Fruit fly (Drosophila melanogaster) whole organism, embryonic: ENCODE data around the gene smal.

Experiments used
- Awh ChIP-seq: fragments of 200-800 bp; sonication (Bioruptor generic); IDR thresholded peaks from 2 replicates; pipeline ENCODE4, ENCODE4 v1.3.6; 2022; ENCODE audit warnings: missing biosample characterization, missing genetic modification characterization
- CG10147 ChIP-seq: fragments of 200-800 bp; sonication (Bioruptor generic); optimal IDR thresholded peaks from 2 replicates; lab custom pipeline; 2019; ENCODE audit warnings: missing biosample characterization, mild to moderate bottlenecking, missing genetic modification characterization, moderate library complexity
- CG11696 ChIP-seq: fragments of 200-800 bp; sonication (Bioruptor generic); IDR thresholded peaks from 2 replicates; pipeline ENCODE4 v1.3.6; 2022; ENCODE audit warnings: missing biosample characterization, missing genetic modification characterization
- CG12769 ChIP-seq: fragments of 200-800 bp; sonication (Bioruptor generic); optimal IDR thresholded peaks from 2 replicates; lab custom pipeline; 2019; ENCODE audit warnings: missing biosample characterization, mild to moderate bottlenecking, missing genetic modification characterization, moderate library complexity
- CG13296 ChIP-seq: fragments of 200-800 bp; sonication (Bioruptor generic); optimal IDR thresholded peaks from 3 replicates; lab custom pipeline; 2018; ENCODE audit warnings: missing biosample characterization, mild to moderate bottlenecking, missing genetic modification characterization
- CG14050 ChIP-seq: fragments of 200-800 bp; sonication (Bioruptor generic); IDR thresholded peaks from 3 replicates; pipeline ENCODE4 v1.3.6; 2022; ENCODE audit warnings: missing biosample characterization, missing genetic modification characterization
- CG15514 ChIP-seq: fragments of 200-800 bp; sonication (Bioruptor generic); optimal IDR thresholded peaks from 3 replicates; lab custom pipeline; 2017; ENCODE audit warnings: missing biosample characterization, missing genetic modification characterization, mild to moderate bottlenecking, moderate library complexity, missing genetic modification reagents
- CG16779 ChIP-seq: fragments of 200-800 bp; sonication (Bioruptor generic); IDR thresholded peaks from 2 replicates; pipeline ENCODE4 v1.3.6; 2022; ENCODE audit warnings: missing biosample characterization, missing genetic modification characterization
- CG17912 ChIP-seq: fragments of 200-800 bp; sonication (Bioruptor generic); optimal IDR thresholded peaks from 2 replicates; lab custom pipeline; 2018; ENCODE audit warnings: missing biosample characterization, mild to moderate bottlenecking, missing genetic modification characterization
- CG2199 ChIP-seq: fragments of 200-800 bp; sonication (Bioruptor generic); IDR thresholded peaks from 3 replicates; pipeline ENCODE4 v1.3.6; 2022; ENCODE audit warnings: missing biosample characterization, missing genetic modification characterization
- CG31224 ChIP-seq: fragments of 200-800 bp; sonication (Bioruptor generic); IDR thresholded peaks from 2 replicates; pipeline ENCODE4 v1.3.6; 2022; ENCODE audit warnings: missing biosample characterization, missing genetic modification characterization
- CG33213 ChIP-seq: fragments of 200-800 bp; sonication (Bioruptor generic); optimal IDR thresholded peaks from 3 replicates; lab custom pipeline; 2016; ENCODE audit warnings: missing biosample characterization, missing genetic modification characterization
- CG42726 ChIP-seq: fragments of 200-800 bp; sonication (Bioruptor generic); IDR thresholded peaks from 2 replicates; pipeline ENCODE4 v1.3.6; 2022; ENCODE audit warnings: missing biosample characterization, missing genetic modification characterization; ENCODE audit not compliant: partially characterized antibody
- CG4617 ChIP-seq: fragments of 200-800 bp; sonication (Bioruptor generic); optimal IDR thresholded peaks from 3 replicates; lab custom pipeline; 2016; ENCODE audit warnings: missing biosample characterization, missing genetic modification characterization, borderline replicate concordance
- CG8089 ChIP-seq: fragments of 200-800 bp; sonication (Bioruptor generic); optimal IDR thresholded peaks from 3 replicates; lab custom pipeline; 2016; ENCODE audit warnings: missing biosample characterization, missing genetic modification characterization
- CG8765 ChIP-seq: fragments of 200-800 bp; sonication (Bioruptor generic); IDR thresholded peaks from 2 replicates; pipeline ENCODE4 v1.3.6; 2022; ENCODE audit warnings: missing biosample characterization, missing genetic modification characterization
- Ets65A ChIP-seq: fragments of 200-800 bp; sonication (Bioruptor generic); peaks from one replicate; lab custom pipeline; 2016; ENCODE audit warnings: missing biosample characterization, missing genetic modification characterization
- Ets97D ChIP-seq: fragments of 200-800 bp; sonication (Bioruptor generic); optimal IDR thresholded peaks from 3 replicates; lab custom pipeline; 2016; ENCODE audit warnings: missing biosample characterization, missing genetic modification characterization
- Gsc ChIP-seq: fragments of 200-800 bp; sonication (Bioruptor generic); IDR thresholded peaks from 2 replicates; pipeline ENCODE4 v1.3.6; 2022; ENCODE audit warnings: missing biosample characterization, missing genetic modification characterization
- Jarid2 ChIP-seq: fragments of 200-800 bp; sonication (Bioruptor generic); optimal IDR thresholded peaks from 3 replicates; lab custom pipeline; 2017; ENCODE audit warnings: mild to moderate bottlenecking, missing biosample characterization, missing genetic modification reagents, missing genetic modification characterization
- Lim3 ChIP-seq: fragments of 200-800 bp; sonication (Bioruptor generic); IDR thresholded peaks from 2 replicates; pipeline ENCODE4 v1.3.6; 2022; ENCODE audit warnings: missing biosample characterization, missing genetic modification characterization
- MTF-1 ChIP-seq: fragments of 200-800 bp; sonication (Bioruptor generic); optimal IDR thresholded peaks from 2 replicates; lab custom pipeline; 2018; ENCODE audit warnings: missing biosample characterization, mild to moderate bottlenecking, missing genetic modification characterization, borderline replicate concordance
- Myb ChIP-seq: fragments of 200-800 bp; sonication (Bioruptor generic); optimal IDR thresholded peaks from 2 replicates; lab custom pipeline; 2016; ENCODE audit warnings: missing biosample characterization, missing genetic modification characterization
- Ptx1 ChIP-seq: fragments of 200-800 bp; sonication (Bioruptor generic); IDR thresholded peaks from 2 replicates; pipeline ENCODE4 v1.3.6; 2022; ENCODE audit warnings: missing biosample characterization, missing genetic modification characterization
- Usf ChIP-seq: fragments of 200-800 bp; sonication (Bioruptor generic); optimal IDR thresholded peaks from 2 replicates; lab custom pipeline; 2017; ENCODE audit warnings: missing genotype, missing biosample characterization, missing genetic modification characterization
- al ChIP-seq: fragments of 200-800 bp; sonication (Bioruptor generic); IDR thresholded peaks from 2 replicates; pipeline ENCODE4 v1.3.6; 2022; ENCODE audit warnings: missing biosample characterization, missing genetic modification characterization
- ap ChIP-seq: fragments of 200-800 bp; sonication (Bioruptor generic); IDR thresholded peaks from 2 replicates; pipeline ENCODE4 v1.3.6; 2022; ENCODE audit warnings: missing biosample characterization, missing genetic modification characterization
- bab2 ChIP-seq: fragments of 200-800 bp; sonication (Bioruptor generic); optimal IDR thresholded peaks from 2 replicates; lab custom pipeline; 2016; ENCODE audit warnings: missing biosample characterization, missing genetic modification characterization
- chinmo ChIP-seq: fragments of 200-800 bp; sonication (Bioruptor generic); IDR thresholded peaks from 4 replicates; pipeline ENCODE4 v1.3.6; 2022; ENCODE audit warnings: missing biosample characterization, missing genetic modification characterization; ENCODE audit not compliant: partially characterized antibody
- fd3F ChIP-seq: fragments of 200-800 bp; sonication (Bioruptor generic); optimal IDR thresholded peaks from 2 replicates; lab custom pipeline; 2018; ENCODE audit warnings: missing biosample characterization, mild to moderate bottlenecking, missing genetic modification characterization, moderate library complexity
- hth ChIP-seq: fragments of >200 bp; optimal IDR thresholded peaks from 2 replicates; lab custom pipeline; 2017; ENCODE audit warnings: inconsistent platforms
- lov ChIP-seq, 2 experiments: fragments of 200-800 bp in 1 of 2; fragments of >200 bp in 1 of 2; sonication (Bioruptor generic) in 1 of 2; IDR thresholded peaks in 1 of 2; optimal IDR thresholded peaks in 1 of 2; 2 replicates in 1 of 2; 3 replicates in 1 of 2; pipeline versions ENCODE4 v1.3.6 to Lab custom; 2017 to 2022; ENCODE audit warnings: missing biosample characterization in 1 of 2, missing genetic modification characterization in 1 of 2
- nerfin-2 ChIP-seq: fragments of 200-800 bp; sonication (Bioruptor generic); IDR thresholded peaks from 2 replicates; pipeline ENCODE4 v1.3.6; 2022; ENCODE audit warnings: missing biosample characterization, missing genetic modification characterization; ENCODE audit not compliant: partially characterized antibody
- nom ChIP-seq: fragments of 200-800 bp; sonication (Bioruptor generic); optimal IDR thresholded peaks from 2 replicates; lab custom pipeline; 2017; ENCODE audit warnings: missing biosample characterization, missing genetic modification characterization, mild to moderate bottlenecking, moderate library complexity, missing genetic modification reagents
- oc ChIP-seq: fragments of 200-800 bp; sonication (Bioruptor generic); optimal IDR thresholded peaks from 2 replicates; lab custom pipeline; 2018; ENCODE audit warnings: missing biosample characterization, mild to moderate bottlenecking, missing genetic modification characterization, moderate library complexity
- pho ChIP-seq: fragments of 200-800 bp; sonication (Bioruptor generic); optimal IDR thresholded peaks from 2 replicates; lab custom pipeline; 2016; ENCODE audit warnings: missing biosample characterization, missing genetic modification characterization
- sisA ChIP-seq: fragments of 200-800 bp; sonication (Bioruptor generic); IDR thresholded peaks from 2 replicates; pipeline ENCODE4 v1.3.6; 2022; ENCODE audit warnings: missing biosample characterization, missing genetic modification characterization
- stwl ChIP-seq: fragments of 200-800 bp; sonication (Bioruptor generic); optimal IDR thresholded peaks from 3 replicates; lab custom pipeline; 2018; ENCODE audit warnings: missing biosample characterization, mild to moderate bottlenecking, missing genetic modification characterization, moderate library complexity
- trem ChIP-seq: fragments of 200-800 bp; optimal IDR thresholded peaks from 3 replicates; lab custom pipeline; 2019; ENCODE audit warnings: missing biosample characterization, mild to moderate bottlenecking, missing genetic modification characterization, moderate library complexity
- unc-4 ChIP-seq: fragments of 200-800 bp; sonication (Bioruptor generic); IDR thresholded peaks from 2 replicates; pipeline ENCODE4 v1.3.6; 2022; ENCODE audit warnings: missing biosample characterization, missing genetic modification characterization; ENCODE audit not compliant: partially characterized antibody
- wek ChIP-seq: fragments of 200-800 bp; sonication (Bioruptor generic); optimal IDR thresholded peaks from 3 replicates; lab custom pipeline; 2018; ENCODE audit warnings: missing biosample characterization, mild to moderate bottlenecking, missing genetic modification characterization, moderate library complexity
- wor ChIP-seq: fragments of 200-800 bp; sonication (Bioruptor generic); IDR thresholded peaks from 2 replicates; pipeline ENCODE4 v1.3.6; 2022; ENCODE audit warnings: missing biosample characterization, missing genetic modification characterization

Gene smal

DNA sequence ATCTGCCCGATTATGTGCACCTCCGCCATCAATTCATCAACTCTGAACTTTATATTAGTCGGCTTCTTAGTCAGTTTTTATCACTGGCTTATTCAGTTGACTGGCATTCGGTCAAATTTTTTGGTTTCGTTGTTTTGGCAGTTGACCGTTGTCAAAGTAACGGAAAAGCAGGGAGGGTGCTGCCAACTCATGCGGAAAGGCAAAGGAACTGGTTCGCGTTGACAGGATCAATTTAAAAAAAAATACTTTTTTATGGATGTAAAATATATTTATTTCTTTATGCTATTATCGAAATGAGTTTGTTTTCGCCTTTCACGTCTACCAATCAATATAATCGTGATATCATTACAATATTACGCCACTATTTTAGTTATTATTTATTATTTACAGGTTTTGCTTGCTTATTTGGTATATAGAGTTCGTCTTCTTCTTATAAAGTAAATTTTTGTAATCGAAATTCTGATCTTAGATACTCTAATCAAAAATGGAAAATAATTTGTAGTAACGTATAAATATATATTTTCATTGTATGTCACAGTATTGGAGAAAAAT, 48.3 kb upstream of the smal start, which contains the start of the genes B9d2, tctn and CG9222:
Gene B9d2 (minus strand): TSS at position 130 of the 552 bp plus-strand sequence.
Gene tctn (minus strand): TSS at position 130 of the 552 bp plus-strand sequence.
Gene CG9222 (plus strand): TSS at position 502 of the 552 bp plus-strand sequence.
- TF ChIP-seq lov (optimal IDR thresholded peaks at IDR 0.05; lab: Kevin White, UChicago): no peak
- TF ChIP-seq lov (GFP tag; IDR thresholded peaks at IDR 0.05; lab: Robert Waterston, UW): no peak
- no peak for TF ChIP-seq CG14050
- no peak for TF ChIP-seq CG2199 (GFP tag; lab: Robert Waterston, UW)
- TF ChIP-seq Myb (GFP tag; lab: Kevin White, UChicago): peak; percentile 35
- peak; percentile 98 for TF ChIP-seq trem
- no peak for TF ChIP-seq CG17912 (GFP tag; lab: Kevin White, UChicago)
- TF ChIP-seq pho: no peak
- TF ChIP-seq CG42726: no peak
- TF ChIP-seq stwl (tag; lab: Kevin White, UChicago): peak; percentile 84
- peak; percentile 95 for TF ChIP-seq CG15514
- TF ChIP-seq CG31224 (GFP tag; lab: Robert Waterston, UW): no peak
- TF ChIP-seq hth (lab: Kevin White, UChicago): no peak
- TF ChIP-seq Ptx1 (GFP tag; lab: Robert Waterston, UW): no peak
- no peak for TF ChIP-seq Awh
- no peak for TF ChIP-seq bab2 (GFP tag; lab: Kevin White, UChicago)

DNA sequence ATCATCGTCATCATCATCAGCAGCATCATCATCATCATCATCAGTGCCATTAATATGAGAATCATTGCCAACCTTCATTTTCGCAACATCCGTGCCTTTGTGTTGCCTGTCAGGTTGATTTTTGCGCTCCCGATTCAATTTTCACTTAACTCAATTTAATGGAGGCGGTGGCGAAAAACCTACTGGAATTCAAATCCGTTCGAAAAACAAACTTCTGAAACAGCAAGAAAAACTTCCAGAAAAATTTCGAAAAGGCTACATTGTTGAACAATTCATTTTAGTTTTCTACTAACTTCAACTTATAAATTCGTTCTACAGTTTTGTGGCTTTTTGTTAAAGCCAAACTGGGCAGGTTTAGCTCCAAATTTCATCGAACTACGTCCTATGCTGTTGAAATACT, 39.9 kb upstream of the smal start, which contains the start of gene CG13991:
Gene CG13991 (plus strand): TSS at position 301 of the 400 bp plus-strand sequence.
- no peak for TF ChIP-seq Jarid2 (GFP tag; lab: Kevin White, UChicago)
- no peak for TF ChIP-seq ap (GFP tag; lab: Robert Waterston, UW)
- no peak for TF ChIP-seq Gsc (GFP tag; lab: Robert Waterston, UW)
- TF ChIP-seq CG11696 (GFP tag; lab: Robert Waterston, UW): no peak
- no peak for TF ChIP-seq MTF-1 (GFP tag; lab: Kevin White, UChicago)
- no peak for TF ChIP-seq al
- TF ChIP-seq CG16779 (GFP tag; lab: Robert Waterston, UW): no peak
- no peak for TF ChIP-seq wek
- TF ChIP-seq chinmo (GFP tag; lab: Robert Waterston, UW): no peak
- TF ChIP-seq Lim3: no peak
- no peak for TF ChIP-seq CG33213
- no peak for TF ChIP-seq CG13296 (GFP tag; lab: Kevin White, UChicago)
- no peak for TF ChIP-seq oc (tag; lab: Kevin White, UChicago)
- TF ChIP-seq wor (GFP tag; lab: Robert Waterston, UW): no peak

DNA sequence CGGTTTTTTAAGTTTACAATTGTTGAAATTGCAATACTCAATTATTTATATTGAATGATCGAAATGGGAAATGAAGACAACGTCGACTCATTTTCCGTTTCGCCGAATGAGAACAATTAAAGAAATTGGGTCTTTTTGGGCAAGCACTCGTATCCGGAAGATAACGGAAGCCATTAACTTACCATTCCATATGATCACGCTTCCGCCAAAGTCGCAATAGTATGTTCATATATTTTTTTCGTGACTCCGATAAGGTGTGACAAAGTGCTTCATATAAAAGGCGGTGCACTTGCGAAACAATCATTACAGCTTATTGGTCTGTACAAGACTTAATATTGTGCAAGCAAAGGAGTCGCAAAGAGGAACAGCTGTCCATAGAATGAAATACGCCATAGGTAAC, 27.3 kb upstream of the smal start, which contains the start of gene Muc26B:
Gene Muc26B (plus strand): TSS at position 301 of the 400 bp plus-strand sequence.
- TF ChIP-seq nerfin-2 (GFP tag; lab: Robert Waterston, UW) (no peak), CG4617 (GFP tag; lab: Kevin White, UChicago) (no peak), CG10147 (GFP tag; lab: Kevin White, UChicago) (no peak), CG12769 (tag; lab: Kevin White, UChicago) (no peak), nom (GFP tag; lab: Kevin White, UChicago) (no peak)

DNA sequence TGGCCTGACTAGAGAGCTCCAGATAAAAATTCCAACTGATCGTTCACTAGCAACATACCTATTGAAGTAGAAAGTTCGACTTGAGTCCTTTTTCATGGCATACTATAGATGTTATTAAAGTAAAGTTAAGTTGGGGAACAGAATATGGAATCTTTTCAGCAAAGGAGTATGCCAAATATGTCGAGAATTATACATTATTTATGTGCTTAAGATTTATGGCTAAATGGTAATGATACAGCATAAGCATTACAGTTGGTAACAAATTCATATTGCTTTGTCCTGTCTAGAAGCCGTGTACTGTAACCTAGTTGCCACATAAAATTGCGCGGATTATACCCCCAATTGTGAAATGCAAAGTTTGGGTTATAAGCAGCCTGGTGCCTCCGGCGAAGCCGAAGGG, 23.9 kb upstream of the smal start, which contains the start of gene CG31639:
Gene CG31639 (minus strand): TSS at position 101 of the 400 bp plus-strand sequence.
- TF ChIP-seq unc-4 (GFP tag; lab: Robert Waterston, UW): no peak
- no peak for TF ChIP-seq CG8089 (GFP tag; lab: Kevin White, UChicago)
- TF ChIP-seq CG31224 (GFP tag; lab: Robert Waterston, UW): no peak
- TF ChIP-seq CG8765: no peak
- TF ChIP-seq Ets97D: no peak
- no peak for TF ChIP-seq fd3F (GFP tag; lab: Kevin White, UChicago)
- no peak for TF ChIP-seq Usf (GFP tag; lab: Kevin White, UChicago)
- no peak for TF ChIP-seq sisA (GFP tag; lab: Robert Waterston, UW)
- TF ChIP-seq Ets65A (GFP tag; lab: Kevin White, UChicago): no peak
